Fruit fly (Drosophila melanogaster) whole organism, pupa: ENCODE results near the gene Tbca.

Experiments
- CG14655 ChIP-seq: fragments of 200-800 bp; sonication (Bioruptor generic); optimal IDR thresholded peaks from 3 replicates; lab custom pipeline; 2017; ENCODE audit warnings: mild to moderate bottlenecking, missing biosample characterization, missing genetic modification reagents, missing genetic modification characterization
- CG15710 ChIP-seq: fragments of 200-800 bp; sonication (Bioruptor generic); optimal IDR thresholded peaks from 2 replicates; lab custom pipeline; 2018; ENCODE audit warnings: missing biosample characterization, mild to moderate bottlenecking, missing genetic modification characterization, moderate library complexity
- CG17806 ChIP-seq: fragments of 200-800 bp; sonication (Bioruptor generic); optimal IDR thresholded peaks from 2 replicates; lab custom pipeline; 2018; ENCODE audit warnings: missing biosample characterization, mild to moderate bottlenecking, missing genetic modification characterization, moderate library complexity
- CG34367 ChIP-seq: fragments of 200-800 bp; sonication (Bioruptor generic); optimal IDR thresholded peaks from 2 replicates; lab custom pipeline; 2018; ENCODE audit warnings: missing biosample characterization, mild to moderate bottlenecking, missing genetic modification characterization
- CG4496 ChIP-seq: fragments of 200-800 bp; sonication (Bioruptor generic); IDR thresholded peaks from 3 replicates; pipeline ENCODE4 v1.3.6; 2022; ENCODE audit warnings: missing biosample characterization, missing genetic modification characterization
- CG8159 ChIP-seq: fragments of 200-800 bp; sonication (Bioruptor generic); optimal IDR thresholded peaks from 3 replicates; lab custom pipeline; 2018; ENCODE audit warnings: missing biosample characterization, mild to moderate bottlenecking, missing genetic modification characterization, moderate library complexity
- CG8301 ChIP-seq: fragments of 200-800 bp; sonication (Bioruptor generic); optimal IDR thresholded peaks from 2 replicates; lab custom pipeline; 2018; ENCODE audit warnings: missing biosample characterization, mild to moderate bottlenecking, missing genetic modification characterization
- CG9948 ChIP-seq: fragments of 200-800 bp; sonication (Bioruptor generic); optimal IDR thresholded peaks from 2 replicates; lab custom pipeline; 2018; ENCODE audit warnings: missing biosample characterization, mild to moderate bottlenecking, missing genetic modification characterization, moderate library complexity
- EcR ChIP-seq: fragments of 200-800 bp; sonication (Bioruptor generic); optimal IDR thresholded peaks from 3 replicates; lab custom pipeline; 2019; ENCODE audit warnings: missing biosample characterization, missing genetic modification characterization, mild to moderate bottlenecking, moderate library complexity, missing genetic modification reagents
- Ets98B ChIP-seq: fragments of 200-800 bp; sonication (Bioruptor generic); IDR thresholded peaks from 2 replicates; pipeline ENCODE4 v1.3.6; 2022; ENCODE audit warnings: missing biosample characterization, missing genetic modification characterization
- Pif1B ChIP-seq: fragments of 200-800 bp; sonication (Bioruptor generic); optimal IDR thresholded peaks from 3 replicates; lab custom pipeline; 2016; ENCODE audit warnings: missing biosample characterization, missing genetic modification characterization
- fd96Ca ChIP-seq: fragments of 200-800 bp; sonication (Bioruptor generic); IDR thresholded peaks from 3 replicates; pipeline ENCODE4 v1.3.6; 2022; ENCODE audit warnings: missing biosample characterization, missing genetic modification characterization
- rn ChIP-seq: fragments of 200-800 bp; sonication (Bioruptor generic); IDR thresholded peaks from 2 replicates; pipeline ENCODE4 v1.3.6; 2022; ENCODE audit warnings: missing biosample characterization, missing genetic modification characterization

DNA sequence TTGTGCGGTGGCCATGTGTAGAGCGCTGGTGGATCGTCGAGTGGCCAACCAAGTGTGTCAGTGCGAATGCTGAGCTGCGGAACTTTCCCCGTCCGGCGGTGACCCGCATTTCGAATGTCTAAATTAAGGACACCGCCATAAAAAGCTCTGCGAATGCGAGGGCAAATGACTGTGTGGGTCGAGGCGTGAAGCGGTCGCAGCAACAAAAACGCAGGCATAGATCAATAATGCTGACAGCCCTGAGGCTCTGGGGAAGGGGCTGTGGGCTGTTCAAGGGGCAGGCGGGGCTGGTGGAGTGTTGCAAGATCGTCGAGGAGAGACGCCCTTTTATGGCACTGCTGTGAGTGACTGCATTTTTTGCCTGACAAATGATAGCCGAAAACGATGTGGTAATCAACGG is 23.8 kb upstream of the Tbca start:
- TF ChIP-seq rn (GFP tag; lab: Robert Waterston, UW): no peak
- no peak for TF ChIP-seq EcR (GFP tag; lab: Kevin White, UChicago)
- TF ChIP-seq CG9948 (tag; lab: Kevin White, UChicago): no peak
- TF ChIP-seq Pif1B (GFP tag; lab: Kevin White, UChicago): no peak
- no peak for TF ChIP-seq CG14655
- no peak for TF ChIP-seq CG15710 (tag; lab: Kevin White, UChicago)
- no peak for TF ChIP-seq fd96Ca (GFP tag; lab: Robert Waterston, UW)
- TF ChIP-seq CG17806: no peak
- TF ChIP-seq CG8301 (tag; lab: Kevin White, UChicago): no peak
- TF ChIP-seq CG34367 (tag; lab: Kevin White, UChicago): no peak
- TF ChIP-seq CG8159 (tag; lab: Kevin White, UChicago): no peak
- TF ChIP-seq Ets98B: no peak
- no peak for TF ChIP-seq CG4496 (GFP tag; lab: Robert Waterston, UW)
